Fruit fly (Drosophila melanogaster): ENCODE measurements around the gene CG3448.

CG3448 gene

DNA sequence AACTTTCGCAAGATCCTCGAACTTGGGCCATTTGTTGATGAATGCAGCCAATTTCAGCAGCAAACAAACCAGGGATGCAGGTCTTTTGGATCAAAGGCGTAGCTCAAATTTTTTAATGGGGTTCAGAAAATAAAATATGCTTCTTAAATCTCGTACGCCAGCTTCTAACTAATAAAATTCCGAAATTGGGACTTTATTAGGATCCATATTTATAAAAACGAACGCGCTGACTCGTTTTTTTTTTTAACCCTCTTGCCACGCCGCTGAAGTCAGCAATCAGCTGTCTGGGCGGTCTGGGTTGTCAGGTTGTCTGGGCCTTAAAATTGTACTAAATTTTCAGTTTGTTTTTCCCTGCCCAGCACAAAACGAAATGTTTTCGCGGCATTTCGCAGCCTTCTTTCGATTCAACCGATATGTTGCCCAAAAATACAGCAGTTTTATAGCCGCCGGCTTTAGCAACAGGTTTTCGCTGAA lies 6.3 kb upstream of the CG3448 start, which contains the start of gene CG3437 (continued):
- peak; percentile 99 for TF ChIP-seq CG6854 (GFP tag; optimal IDR thresholded peaks at IDR 0.05)
- peak; percentile 96 for TF ChIP-seq fd85E (GFP tag; optimal IDR thresholded peaks at IDR 0.05)
- TF ChIP-seq acj6 (GFP tag; optimal IDR thresholded peaks at IDR 0.05) = peak; percentile 99
- TF ChIP-seq CG1621 (tag; optimal IDR thresholded peaks at IDR 0.05) = peak; percentile 99
- TF ChIP-seq svp (GFP tag) = peak; percentile 100
- TF ChIP-seq OdsH (GFP tag; optimal IDR thresholded peaks at IDR 0.05) = peak; percentile 99
- TF ChIP-seq Lpt (GFP tag; optimal IDR thresholded peaks at IDR 0.05) = peak; percentile 98
- peak; percentile 99 for TF ChIP-seq CG34406 (GFP tag; optimal IDR thresholded peaks at IDR 0.05)
- peak; percentile 100 for TF ChIP-seq CG6276 (GFP tag; optimal IDR thresholded peaks at IDR 0.05)
- TF ChIP-seq pdm3 (GFP tag; optimal IDR thresholded peaks at IDR 0.05) = peak; percentile 100
- TF ChIP-seq eg (GFP tag; IDR thresholded peaks at IDR 0.05) = peak; percentile 100
- peak; percentile 98 for TF ChIP-seq CG3032 (tag; optimal IDR thresholded peaks at IDR 0.05)
- peak; percentile 99 for TF ChIP-seq CG31627 (GFP tag; optimal IDR thresholded peaks at IDR 0.05)
- TF ChIP-seq CG11294 (GFP tag; IDR thresholded peaks at IDR 0.05) = peak; percentile 99
- peak; percentile 98 for TF ChIP-seq Ets96B (tag; optimal IDR thresholded peaks at IDR 0.05)
- peak; percentile 100 for TF ChIP-seq Gug (GFP tag; IDR thresholded peaks at IDR 0.05)
- TF ChIP-seq Hr38 (GFP tag; optimal IDR thresholded peaks at IDR 0.05) = peak; percentile 96
- TF ChIP-seq fkh (GFP tag; optimal IDR thresholded peaks at IDR 0.05) = peak; percentile 92

DNA sequence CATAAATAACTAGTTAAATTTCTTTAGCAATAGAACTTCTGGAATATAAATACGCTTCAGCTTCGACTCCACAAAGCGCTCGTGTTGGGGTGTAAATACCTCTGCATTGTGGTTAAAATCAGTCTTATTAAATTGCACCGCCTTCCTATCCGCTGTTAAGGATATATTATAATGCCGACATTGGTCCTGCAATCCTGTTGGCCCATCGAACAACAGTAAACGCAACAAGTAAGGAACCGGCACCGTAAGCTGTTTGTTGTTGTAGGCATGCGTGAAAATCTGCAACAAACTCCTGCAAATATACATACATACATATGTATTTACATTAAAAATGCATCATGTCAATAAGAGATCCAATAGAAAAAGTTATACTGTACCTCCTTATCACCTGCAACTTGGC lies 5.0 kb upstream of the CG3448 start:
- peak; percentile 1 for TF ChIP-seq Met (GFP tag; optimal IDR thresholded peaks at IDR 0.05)
- peak; percentile 18 for TF ChIP-seq CG6792 (GFP tag; optimal IDR thresholded peaks at IDR 0.05)
- no peak for TF ChIP-seq CG16779 (tag; optimal IDR thresholded peaks at IDR 0.05)
- peak; percentile 20 for TF ChIP-seq Eip78C (GFP tag)
- no peak for TF ChIP-seq CG10669 (GFP tag; optimal IDR thresholded peaks at IDR 0.05)

DNA sequence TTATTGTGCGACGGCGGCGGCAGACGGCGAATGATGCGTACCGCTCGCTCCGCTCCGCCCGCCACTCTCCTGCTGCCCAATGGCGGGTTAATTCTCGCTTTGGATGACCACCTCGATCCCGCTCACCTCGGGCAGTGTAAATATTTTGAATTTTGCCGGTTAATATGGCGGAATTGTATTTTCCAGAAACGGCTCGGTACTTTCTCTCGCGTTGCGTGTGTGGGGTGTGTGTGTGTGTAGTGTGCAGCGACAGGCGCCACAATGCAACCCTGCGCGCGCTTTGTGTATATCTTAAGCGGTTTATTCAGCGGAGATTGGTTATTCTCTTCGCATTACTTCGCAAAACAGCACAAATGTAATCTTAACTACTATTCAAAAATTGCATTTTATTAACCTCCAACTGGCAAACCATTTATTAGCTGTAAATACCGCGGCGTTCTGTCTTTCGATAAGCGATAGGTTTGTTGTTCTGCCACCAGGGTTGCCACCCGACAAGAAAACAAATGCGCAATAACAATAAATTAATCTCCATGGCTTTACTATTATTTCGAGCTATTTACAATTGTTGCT lies 4.5 kb upstream of the CG3448 start, which contains the start of the genes phol and CG3552:
Gene phol, minus strand, starts transcription at position 463 of the 570 bp plus-strand sequence.
Gene CG3552, plus strand, starts transcription at position 500 of the 570 bp plus-strand sequence.
- peak; percentile 71 for TF ChIP-seq Eip78C (GFP tag)
- TF ChIP-seq CG7368 (GFP tag; optimal IDR thresholded peaks at IDR 0.05) = no peak
- no peak for TF ChIP-seq Eip93F (GFP tag; optimal IDR thresholded peaks at IDR 0.05)
- no peak for TF ChIP-seq CG6163 (GFP tag; IDR thresholded peaks at IDR 0.05)
- no peak for TF ChIP-seq CG4318 (GFP tag; optimal IDR thresholded peaks at IDR 0.05)
- no peak for TF ChIP-seq Hr4 (GFP tag; optimal IDR thresholded peaks at IDR 0.05)
- TF ChIP-seq Eip75B (GFP tag; optimal IDR thresholded peaks at IDR 0.05) = no peak
- TF ChIP-seq CG32006 (GFP tag; optimal IDR thresholded peaks at IDR 0.05) = no peak
- no peak for TF ChIP-seq lz (GFP tag; optimal IDR thresholded peaks at IDR 0.05)
- no peak for TF ChIP-seq fd59A (GFP tag; optimal IDR thresholded peaks at IDR 0.05)
- no peak for TF ChIP-seq Hr38 (GFP tag; optimal IDR thresholded peaks at IDR 0.05)
- TF ChIP-seq spab (GFP tag; optimal IDR thresholded peaks at IDR 0.05) = no peak
- no peak for TF ChIP-seq Sox15 (GFP tag; optimal IDR thresholded peaks at IDR 0.05)
- TF ChIP-seq dsx (GFP tag; optimal IDR thresholded peaks at IDR 0.05; ENCODE audit: poor library complexity, severe bottlenecking) = no peak
- peak; percentile 24 for TF ChIP-seq fkh (GFP tag; optimal IDR thresholded peaks at IDR 0.05)
- TF ChIP-seq CG6808 (GFP tag; optimal IDR thresholded peaks at IDR 0.05) = peak; percentile 18
- no peak for TF ChIP-seq Sox102F (GFP tag; optimal IDR thresholded peaks at IDR 0.05)
- TF ChIP-seq CG1621 (tag; optimal IDR thresholded peaks at IDR 0.05) = no peak
- TF ChIP-seq topi (GFP tag; optimal IDR thresholded peaks at IDR 0.05) = no peak
- no peak for TF ChIP-seq vri (GFP tag; optimal IDR thresholded peaks at IDR 0.05)
- TF ChIP-seq CG10631 (GFP tag; optimal IDR thresholded peaks at IDR 0.05) = no peak
- no peak for TF ChIP-seq CG11902 (GFP tag; optimal IDR thresholded peaks at IDR 0.05)
- TF ChIP-seq CG8632 (GFP tag; optimal IDR thresholded peaks at IDR 0.05) = no peak
- TF ChIP-seq CG8119 (GFP tag; IDR thresholded peaks at IDR 0.05) = no peak
- TF ChIP-seq Sox14 (GFP tag; optimal IDR thresholded peaks at IDR 0.05) = peak; percentile 72
- no peak for TF ChIP-seq dac (GFP tag; optimal IDR thresholded peaks at IDR 0.05)
- no peak for TF ChIP-seq OdsH (GFP tag; optimal IDR thresholded peaks at IDR 0.05)
- no peak for TF ChIP-seq Smox (GFP tag; optimal IDR thresholded peaks at IDR 0.05)
- TF ChIP-seq eg (GFP tag; IDR thresholded peaks at IDR 0.05) = no peak
- TF ChIP-seq CG10669 (GFP tag; optimal IDR thresholded peaks at IDR 0.05) = no peak
- no peak for TF ChIP-seq cyc (GFP tag; optimal IDR thresholded peaks at IDR 0.05)
- no peak for TF ChIP-seq CG3919 (GFP tag; optimal IDR thresholded peaks at IDR 0.05)
- TF ChIP-seq acj6 (GFP tag; optimal IDR thresholded peaks at IDR 0.05) = no peak
- TF ChIP-seq CG8319 (GFP tag; optimal IDR thresholded peaks at IDR 0.05) = no peak

Data from whole organism, prepupa.